Worm (Caenorhabditis elegans): ENCODE measurements around the gene C29F5.8.

ce11 chrII:6334745-6335260, 28.6 kb downstream of the C29F5.8 start:
- TF ChIP-seq dpl-1 (GFP tag; optimal IDR thresholded peaks at IDR 0.05) (no peak), nhr-28 (tag; optimal IDR thresholded peaks at IDR 0.05) (peak; percentile 43), madf-9 (GFP tag; conservative IDR thresholded peaks at IDR 0.05) (no peak), Y48G9A.11 (GFP tag; IDR thresholded peaks at IDR 0.05) (no peak), zfp-3 (GFP tag; conservative IDR thresholded peaks at IDR 0.05) (no peak), pha-4 (GFP tag; IDR thresholded peaks at IDR 0.05) (no peak), pha-4 (tag; optimal IDR thresholded peaks at IDR 0.05) (no peak), ceh-20 (GFP tag; IDR thresholded peaks at IDR 0.05) (no peak), unc-130 (GFP tag; optimal IDR thresholded peaks at IDR 0.05) (no peak)

All from whole organism, L4 larva.